Fruit fly (Drosophila melanogaster) whole organism, embryonic: ENCODE measurements around the gene Sam-S.

ENCODE experiments used
- ATbp ChIP-seq: fragments of 200-800 bp; sonication (Bioruptor generic); optimal IDR thresholded peaks from 2 replicates; lab custom pipeline; 2017; ENCODE audit warnings: missing biosample characterization, mild to moderate bottlenecking, missing genetic modification characterization, missing genetic modification reagents
- B-H2 ChIP-seq: fragments of 200-800 bp; sonication (Bioruptor generic); optimal IDR thresholded peaks from 2 replicates; lab custom pipeline; 2018; ENCODE audit warnings: missing biosample characterization, mild to moderate bottlenecking, missing genetic modification characterization
- Blimp-1 ChIP-seq: fragments of 200-800 bp; sonication (Bioruptor generic); optimal IDR thresholded peaks from 3 replicates; lab custom pipeline; 2018; ENCODE audit warnings: missing biosample characterization, missing genetic modification characterization, mild to moderate bottlenecking, moderate library complexity, missing genetic modification reagents
- CG10321 ChIP-seq: fragments of 200-800 bp; sonication (Bioruptor generic); IDR thresholded peaks from 2 replicates; pipeline ENCODE4 v1.3.6; 2022; ENCODE audit warnings: missing biosample characterization, missing genetic modification characterization
- CG11696 ChIP-seq: fragments of 200-800 bp; sonication (Bioruptor generic); IDR thresholded peaks from 2 replicates; pipeline ENCODE4 v1.3.6; 2022; ENCODE audit warnings: missing biosample characterization, missing genetic modification characterization
- CG12769 ChIP-seq: fragments of 200-800 bp; sonication (Bioruptor generic); optimal IDR thresholded peaks from 2 replicates; lab custom pipeline; 2019; ENCODE audit warnings: missing biosample characterization, mild to moderate bottlenecking, missing genetic modification characterization, moderate library complexity
- CG14710 ChIP-seq: fragments of 200-800 bp; sonication (Bioruptor generic); optimal IDR thresholded peaks from 3 replicates; lab custom pipeline; 2019; ENCODE audit warnings: missing biosample characterization, mild to moderate bottlenecking, missing genetic modification characterization, moderate library complexity
- CG15601 ChIP-seq: fragments of 200-800 bp; sonication (Bioruptor generic); optimal IDR thresholded peaks from 3 replicates; lab custom pipeline; 2019; ENCODE audit warnings: missing biosample characterization, mild to moderate bottlenecking, missing genetic modification characterization, moderate library complexity
- CG1647 ChIP-seq: fragments of 200-800 bp; sonication (Bioruptor generic); optimal IDR thresholded peaks from 3 replicates; lab custom pipeline; 2016; ENCODE audit warnings: missing biosample characterization, missing genetic modification characterization
- CG17568 ChIP-seq: fragments of 200-800 bp; sonication (Bioruptor generic); optimal IDR thresholded peaks from 2 replicates; lab custom pipeline; 2018; ENCODE audit warnings: missing biosample characterization, mild to moderate bottlenecking, missing genetic modification characterization, moderate library complexity
- CG17802 ChIP-seq: fragments of 200-800 bp; sonication (Bioruptor generic); optimal IDR thresholded peaks from 2 replicates; lab custom pipeline; 2018; ENCODE audit warnings: missing biosample characterization, mild to moderate bottlenecking, missing genetic modification characterization, moderate library complexity
- CG17829 ChIP-seq: fragments of 200-800 bp; optimal IDR thresholded peaks from 2 replicates; lab custom pipeline; 2019; ENCODE audit warnings: missing biosample characterization, mild to moderate bottlenecking, missing genetic modification characterization, moderate library complexity
- CG18262 ChIP-seq: fragments of 200-800 bp; optimal IDR thresholded peaks from 3 replicates; lab custom pipeline; 2019; ENCODE audit warnings: missing biosample characterization, mild to moderate bottlenecking, missing genetic modification characterization, moderate library complexity
- CG1832 ChIP-seq: fragments of 200-800 bp; sonication (Bioruptor generic); optimal IDR thresholded peaks from 2 replicates; lab custom pipeline; 2017; ENCODE audit warnings: missing biosample characterization, mild to moderate bottlenecking, missing genetic modification characterization, inconsistent platforms
- CG2120 ChIP-seq: fragments of 200-800 bp; sonication (Bioruptor generic); optimal IDR thresholded peaks from 3 replicates; lab custom pipeline; 2016; ENCODE audit warnings: missing biosample characterization, missing genetic modification characterization
- CG33213 ChIP-seq: fragments of 200-800 bp; sonication (Bioruptor generic); optimal IDR thresholded peaks from 3 replicates; lab custom pipeline; 2016; ENCODE audit warnings: missing biosample characterization, missing genetic modification characterization
- CG6175 ChIP-seq: fragments of 200-800 bp; sonication (Bioruptor generic); IDR thresholded peaks from 3 replicates; pipeline ENCODE4 v1.3.6; 2022; ENCODE audit warnings: missing biosample characterization, missing genetic modification characterization
- CG6813 ChIP-seq: fragments of 200-800 bp; sonication (Bioruptor generic); optimal IDR thresholded peaks from 2 replicates; lab custom pipeline; 2017; ENCODE audit warnings: missing biosample characterization, missing genetic modification characterization, mild to moderate bottlenecking, moderate library complexity, missing genetic modification reagents
- CG7786 ChIP-seq: fragments of 200-800 bp; sonication (Bioruptor generic); optimal IDR thresholded peaks from 2 replicates; lab custom pipeline; 2016; ENCODE audit warnings: missing biosample characterization, missing genetic modification characterization
- CG7839 ChIP-seq: fragments of 200-800 bp; sonication (Bioruptor generic); optimal IDR thresholded peaks from 3 replicates; lab custom pipeline; 2018; ENCODE audit warnings: missing biosample characterization, mild to moderate bottlenecking, missing genetic modification characterization, moderate library complexity
- CoRest ChIP-seq: fragments of 200-800 bp; sonication (Bioruptor generic); optimal IDR thresholded peaks from 3 replicates; lab custom pipeline; 2018; ENCODE audit warnings: missing biosample characterization, mild to moderate bottlenecking, missing genetic modification characterization, moderate library complexity
- Deaf1 ChIP-seq: fragments of 200-800 bp; optimal IDR thresholded peaks from 3 replicates; lab custom pipeline; 2019; ENCODE audit warnings: missing biosample characterization, mild to moderate bottlenecking, missing genetic modification characterization, moderate library complexity
- Eip74EF ChIP-seq, 2 experiments: fragments of 200-800 bp in 1 of 2; fragments of >200 bp in 1 of 2; sonication (Bioruptor generic) in 1 of 2; optimal IDR thresholded peaks; 2 replicates each; lab custom pipeline; 2017 to 2019; ENCODE audit warnings: missing biosample characterization in 2 of 2, missing genetic modification characterization in 2 of 2, mild to moderate bottlenecking in 1 of 2, moderate library complexity in 1 of 2
- Fer3 ChIP-seq: fragments of 200-800 bp; sonication (Bioruptor generic); optimal IDR thresholded peaks from 2 replicates; lab custom pipeline; 2018; ENCODE audit warnings: missing biosample characterization, mild to moderate bottlenecking, missing genetic modification characterization, moderate library complexity
- HmgZ ChIP-seq: fragments of 200-800 bp; sonication (Bioruptor generic); optimal IDR thresholded peaks from 2 replicates; lab custom pipeline; 2018; ENCODE audit warnings: missing biosample characterization, mild to moderate bottlenecking, missing genetic modification characterization
- Hr78 ChIP-seq, 2 experiments: fragments of 200-800 bp in 1 of 2; fragments of >200 bp in 1 of 2; sonication (Bioruptor generic) in 1 of 2; optimal IDR thresholded peaks; 2 replicates each; lab custom pipeline; 2017 to 2019; ENCODE audit warnings: missing biosample characterization in 2 of 2, missing genetic modification characterization in 2 of 2, mild to moderate bottlenecking in 1 of 2, moderate library complexity in 1 of 2
- Jarid2 ChIP-seq: fragments of 200-800 bp; sonication (Bioruptor generic); optimal IDR thresholded peaks from 3 replicates; lab custom pipeline; 2017; ENCODE audit warnings: mild to moderate bottlenecking, missing biosample characterization, missing genetic modification reagents, missing genetic modification characterization
- Max ChIP-seq: fragments of 200-800 bp; sonication (Bioruptor generic); optimal IDR thresholded peaks from 2 replicates; lab custom pipeline; 2016; ENCODE audit warnings: missing biosample characterization, mild to moderate bottlenecking, missing genetic modification characterization
- NFAT ChIP-seq: fragments of 200-800 bp; sonication (Bioruptor generic); IDR thresholded peaks from 2 replicates; pipeline ENCODE4 v1.3.6; 2022; ENCODE audit warnings: missing biosample characterization, missing genetic modification characterization
- Opbp ChIP-seq: fragments of 200-800 bp; sonication (Bioruptor generic); IDR thresholded peaks from 3 replicates; pipeline ENCODE4 v1.3.6; 2022; ENCODE audit warnings: missing biosample characterization, missing genetic modification characterization; ENCODE audit not compliant: partially characterized antibody
- Side ChIP-seq: fragments of 200-800 bp; sonication (Bioruptor generic); optimal IDR thresholded peaks from 2 replicates; lab custom pipeline; 2016; ENCODE audit warnings: missing biosample characterization, missing genetic modification characterization
- Taf1 ChIP-seq: fragments of 200-800 bp; sonication (Bioruptor generic); IDR thresholded peaks from 2 replicates; pipeline ENCODE4 v1.3.6; 2022; ENCODE audit warnings: missing biosample characterization, missing genetic modification characterization
- ab ChIP-seq: fragments of 200-800 bp; sonication (Bioruptor generic); optimal IDR thresholded peaks from 2 replicates; lab custom pipeline; 2016; ENCODE audit warnings: missing biosample characterization, missing genetic modification characterization
- caup ChIP-seq: fragments of 200-800 bp; sonication (Bioruptor generic); optimal IDR thresholded peaks from 3 replicates; lab custom pipeline; 2017; ENCODE audit warnings: missing biosample characterization, mild to moderate bottlenecking, missing genetic modification characterization, moderate library complexity; ENCODE audit not compliant: severe bottlenecking
- cg ChIP-seq: fragments of 200-800 bp; sonication (Bioruptor generic); optimal IDR thresholded peaks from 3 replicates; lab custom pipeline; 2019; ENCODE audit warnings: missing biosample characterization, mild to moderate bottlenecking, missing genetic modification characterization, moderate library complexity
- dpn ChIP-seq, 2 experiments: fragments of 200-800 bp; sonication (Bioruptor generic); optimal IDR thresholded peaks; 3 replicates each; lab custom pipeline; 2016; ENCODE audit warnings: missing biosample characterization in 2 of 2, missing genetic modification characterization in 2 of 2
- insv ChIP-seq, 2 experiments: fragments of 200-800 bp; sonication (Bioruptor generic); optimal IDR thresholded peaks; 3 replicates each; lab custom pipeline; 2016 to 2018; ENCODE audit warnings: missing biosample characterization in 2 of 2, missing genetic modification characterization in 2 of 2
- klu ChIP-seq: fragments of 200-800 bp; sonication (Bioruptor generic); IDR thresholded peaks from 2 replicates; pipeline ENCODE4 v1.3.6; 2022; ENCODE audit warnings: missing biosample characterization, missing genetic modification characterization
- kni ChIP-seq: fragments of 200-800 bp; sonication (Bioruptor generic); optimal IDR thresholded peaks from 3 replicates; lab custom pipeline; 2017; ENCODE audit warnings: mild to moderate bottlenecking, missing biosample characterization, missing genetic modification reagents, missing genetic modification characterization
- mld ChIP-seq: fragments of 200-800 bp; sonication (Bioruptor generic); IDR thresholded peaks from 3 replicates; pipeline ENCODE4 v1.3.6; 2022; ENCODE audit warnings: missing biosample characterization, missing genetic modification characterization; ENCODE audit not compliant: partially characterized antibody
- nau ChIP-seq: fragments of 200-800 bp; sonication (Bioruptor generic); optimal IDR thresholded peaks from 3 replicates; lab custom pipeline; 2017; ENCODE audit warnings: missing biosample characterization, mild to moderate bottlenecking, missing genetic modification characterization, missing genetic modification reagents
- psq ChIP-seq: fragments of 200-800 bp; sonication (Bioruptor generic); optimal IDR thresholded peaks from 2 replicates; lab custom pipeline; 2017; ENCODE audit warnings: missing biosample characterization, missing genetic modification characterization
- sr ChIP-seq: fragments of 200-800 bp; sonication (Bioruptor generic); IDR thresholded peaks from 3 replicates; pipeline ENCODE4 v1.3.6; 2022; ENCODE audit warnings: missing biosample characterization, missing genetic modification characterization
- tin ChIP-seq: fragments of 200-800 bp; sonication (Bioruptor generic); optimal IDR thresholded peaks from 3 replicates; lab custom pipeline; 2016; ENCODE audit warnings: missing biosample characterization, missing genetic modification characterization
- z ChIP-seq: fragments of 200-800 bp; sonication (Bioruptor generic); IDR thresholded peaks from 3 replicates; pipeline ENCODE4 v1.3.6; 2022; ENCODE audit warnings: missing biosample characterization, missing genetic modification characterization

The Sam-S gene

dm6 chr2L:128977-129941 lies 22.6 kb downstream of the Sam-S start (continued):
- TF ChIP-seq Deaf1 (tag; lab: Kevin White, UChicago): peak; percentile 74
- TF ChIP-seq B-H2 (GFP tag; lab: Kevin White, UChicago): peak; percentile 65
- TF ChIP-seq CoRest (tag; lab: Kevin White, UChicago): peak; percentile 23
- peak; percentile 50 for TF ChIP-seq CG17829
- TF ChIP-seq tin: no peak
- TF ChIP-seq CG2120 (GFP tag; lab: Kevin White, UChicago): peak; percentile 26
- peak; percentile 97 for TF ChIP-seq CG10321 (GFP tag; lab: Robert Waterston, UW)
- peak; percentile 95 for TF ChIP-seq NFAT (GFP tag; lab: Robert Waterston, UW)
- TF ChIP-seq Taf1 (GFP tag; lab: Robert Waterston, UW): 0 out of 2 replicates have a peak, but pooled peaks have one; percentile 8
- TF ChIP-seq CG7786 (GFP tag; lab: Kevin White, UChicago): no peak
- TF ChIP-seq klu (GFP tag; lab: Robert Waterston, UW): 0 out of 2 replicates have a peak, but pooled peaks have one; percentile 10
- TF ChIP-seq CG11696: 0 out of 2 replicates have a peak, but pooled peaks have one; percentile 50
- peak in 1 of 2 experiments; percentile 35 for TF ChIP-seq Eip74EF (GFP tag; optimal IDR thresholded peaks at IDR 0.05; lab: Kevin White, UChicago)
- no peak for TF ChIP-seq ATbp (GFP tag; lab: Kevin White, UChicago)
- TF ChIP-seq CG1832 (GFP tag; lab: Kevin White, UChicago): peak; percentile 79
- TF ChIP-seq CG6175 (GFP tag; lab: Robert Waterston, UW): peak; percentile 32; the same call in 1 of the 3 replicates
- TF ChIP-seq CG14710 (tag; lab: Kevin White, UChicago): peak; percentile 4
- TF ChIP-seq cg (GFP tag; lab: Kevin White, UChicago): peak; percentile 21
- peak; percentile 97 for TF ChIP-seq Jarid2 (GFP tag; lab: Kevin White, UChicago)
- peak; percentile 65 for TF ChIP-seq caup (GFP tag; lab: Kevin White, UChicago)
- TF ChIP-seq CG12769 (tag; lab: Kevin White, UChicago): peak; percentile 93
- peak; percentile 69; the same call in 2 of the 3 replicates for TF ChIP-seq Opbp
- peak; percentile 34 for TF ChIP-seq Fer3 (tag; lab: Kevin White, UChicago)
- peak in 1 of 2 experiments; percentile 99 for TF ChIP-seq Hr78 (GFP tag; optimal IDR thresholded peaks at IDR 0.05; lab: Kevin White, UChicago)
- TF ChIP-seq ab (GFP tag; lab: Kevin White, UChicago): no peak
- TF ChIP-seq CG7839: peak; percentile 30
- no peak for TF ChIP-seq psq (GFP tag; lab: Kevin White, UChicago)
- peak; percentile 60 for TF ChIP-seq CG15601 (tag; lab: Kevin White, UChicago)
- peak; percentile 46 for TF ChIP-seq Side (GFP tag; lab: Kevin White, UChicago)
- no peak for TF ChIP-seq CG17802 (tag; lab: Kevin White, UChicago)
- peak; percentile 17 for TF ChIP-seq nau (GFP tag; lab: Kevin White, UChicago)
- TF ChIP-seq CG33213 (GFP tag; lab: Kevin White, UChicago): peak; percentile 11
- peak; percentile 35; the same call in 1 of the 3 replicates for TF ChIP-seq sr (GFP tag; lab: Robert Waterston, UW)
- TF ChIP-seq insv (GFP tag; optimal IDR thresholded peaks at IDR 0.05; lab: Kevin White, UChicago): peak in 1 of 2 experiments; percentile 8
- peak; percentile 30 for TF ChIP-seq Max (GFP tag; lab: Kevin White, UChicago)
- TF ChIP-seq dpn (GFP tag; optimal IDR thresholded peaks at IDR 0.05; lab: Kevin White, UChicago): peak in 1 of 2 experiments; percentile 14
- TF ChIP-seq mld (GFP tag; lab: Robert Waterston, UW): peak; percentile 62; the same call in 2 of the 3 replicates
- peak; percentile 0 for TF ChIP-seq CG1647 (GFP tag; lab: Kevin White, UChicago)
- TF ChIP-seq CG17568 (GFP tag; lab: Kevin White, UChicago): peak; percentile 60
- peak; percentile 66; the same call in 2 of the 3 replicates for TF ChIP-seq z
- peak; percentile 47 for TF ChIP-seq CG6813 (GFP tag; lab: Kevin White, UChicago)
- TF ChIP-seq Blimp-1 (GFP tag; lab: Kevin White, UChicago): peak; percentile 20
- peak; percentile 29 for TF ChIP-seq CG18262 (tag; lab: Kevin White, UChicago)
- TF ChIP-seq kni (GFP tag; lab: Kevin White, UChicago): peak; percentile 77
- TF ChIP-seq HmgZ: peak; percentile 86
